Worm (Caenorhabditis elegans): Measurements from ENCODE around the gene atf-2.

DNA sequence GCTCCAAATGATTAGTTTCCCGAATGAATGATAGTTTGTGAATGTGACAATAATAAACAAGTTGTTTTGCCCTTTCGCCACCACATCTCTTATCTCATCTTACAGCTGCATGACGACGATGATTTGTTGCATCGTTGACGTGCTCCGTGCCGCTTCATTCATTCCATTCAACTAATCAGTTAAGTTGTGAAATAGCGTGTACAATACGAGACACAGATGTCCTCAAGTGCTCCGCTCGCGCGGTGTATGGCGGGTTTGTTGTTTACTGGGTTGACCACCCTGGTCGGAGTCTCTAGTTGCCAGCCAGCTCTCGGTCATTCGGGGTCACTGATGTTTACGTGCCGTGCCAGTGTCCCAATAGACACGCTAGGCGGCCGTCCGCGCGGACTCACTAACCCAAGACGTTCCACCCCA lies 3.8 kb upstream of the atf-2 start:
- TF ChIP-seq T22C8.4 (GFP tag; IDR thresholded peaks at IDR 0.05), result no peak
- no peak for TF ChIP-seq ztf-29 (GFP tag; IDR thresholded peaks at IDR 0.05)
- TF ChIP-seq flt-1 (GFP tag; IDR thresholded peaks at IDR 0.05), result 0 out of 2 replicates have a peak, but pooled peaks have one; percentile 46
- TF ChIP-seq ztf-23 (GFP tag; IDR thresholded peaks at IDR 0.05), result no peak
- TF ChIP-seq ref-1 (GFP tag; conservative IDR thresholded peaks at IDR 0.05), result peak; percentile 55; the same call in 1 of the 2 replicates
- no peak for TF ChIP-seq med-1 (GFP tag; optimal IDR thresholded peaks at IDR 0.05; ENCODE audit: insufficient read depth)
- TF ChIP-seq klf-2 (GFP tag; conservative IDR thresholded peaks at IDR 0.05), result no peak
